Fruit fly (Drosophila melanogaster): ENCODE data around the gene P5cr.

Gene P5cr

DNA sequence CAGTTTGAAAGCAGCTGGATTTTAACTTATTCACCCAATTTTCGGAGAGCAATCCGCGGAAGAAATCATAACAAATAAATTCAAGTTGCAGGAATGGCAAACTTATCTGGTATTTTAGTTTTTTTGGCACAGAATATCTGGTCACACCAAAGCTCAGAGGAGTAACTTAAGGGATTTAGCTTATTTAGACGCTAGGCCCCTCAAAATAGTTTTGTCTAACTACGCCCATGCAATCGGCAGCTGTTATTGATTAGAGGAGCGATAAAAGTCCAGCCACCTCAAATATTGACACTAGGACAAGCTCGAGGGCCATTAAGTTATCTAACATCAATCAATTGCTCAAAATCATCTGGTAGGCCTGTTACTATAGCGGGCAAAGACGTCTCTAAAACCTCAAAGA is at the start of gene P5cr, which contains the start of gene GatA (continued):
- TF ChIP-seq D (optimal IDR thresholded peaks at IDR 0.05) = no peak
- no peak for TF ChIP-seq D (GFP tag; optimal IDR thresholded peaks at IDR 0.05)
- TF ChIP-seq shn (GFP tag; optimal IDR thresholded peaks at IDR 0.05) = peak; percentile 85
- TF ChIP-seq NC2α (GFP tag; optimal IDR thresholded peaks at IDR 0.05) = no peak
- no peak for TF ChIP-seq zf30C (GFP tag; optimal IDR thresholded peaks at IDR 0.05)
- peak; percentile 82 for TF ChIP-seq CG7987 (GFP tag; optimal IDR thresholded peaks at IDR 0.05)
- TF ChIP-seq BEAF-32 (GFP tag; optimal IDR thresholded peaks at IDR 0.05) = peak; percentile 6
- no peak for TF ChIP-seq Elba2 (GFP tag; optimal IDR thresholded peaks at IDR 0.05)
- peak; percentile 58 for TF ChIP-seq tap (tag; optimal IDR thresholded peaks at IDR 0.05)
- TF ChIP-seq CrebB (tag; optimal IDR thresholded peaks at IDR 0.05) = peak; percentile 80
- TF ChIP-seq CG15601 (tag; optimal IDR thresholded peaks at IDR 0.05) = peak; percentile 46
- peak; percentile 79 for TF ChIP-seq CG1603 (tag; optimal IDR thresholded peaks at IDR 0.05)
- no peak for TF ChIP-seq abd-A (tag; optimal IDR thresholded peaks at IDR 0.05)
- TF ChIP-seq CG4360 (GFP tag; IDR thresholded peaks at IDR 0.05) = no peak
- TF ChIP-seq TFAM (GFP tag; optimal IDR thresholded peaks at IDR 0.05) = no peak
- no peak for TF ChIP-seq pros (GFP tag; optimal IDR thresholded peaks at IDR 0.05)
- no peak for TF ChIP-seq CG17568 (GFP tag; optimal IDR thresholded peaks at IDR 0.05)
- TF ChIP-seq CG4707 (GFP tag; optimal IDR thresholded peaks at IDR 0.05) = peak; percentile 41
- peak; percentile 72 for TF ChIP-seq dm (GFP tag; optimal IDR thresholded peaks at IDR 0.05)
- TF ChIP-seq Atf3 (GFP tag; optimal IDR thresholded peaks at IDR 0.05) = peak; percentile 51
- TF ChIP-seq PHDP (tag; optimal IDR thresholded peaks at IDR 0.05) = peak; percentile 78
- TF ChIP-seq CG16779 (GFP tag; IDR thresholded peaks at IDR 0.05) = peak; percentile 93
- TF ChIP-seq ttk (GFP tag; IDR thresholded peaks at IDR 0.05) = peak; percentile 31; the same call in 1 of the 2 replicates
- peak; percentile 69 for TF ChIP-seq sr (GFP tag; IDR thresholded peaks at IDR 0.05)
- TF ChIP-seq HLH3B (GFP tag; IDR thresholded peaks at IDR 0.05) = peak; percentile 64
- peak; percentile 64 for TF ChIP-seq tup (GFP tag; optimal IDR thresholded peaks at IDR 0.05)
- TF ChIP-seq her (GFP tag; optimal IDR thresholded peaks at IDR 0.05) = peak; percentile 93
- peak; percentile 98 for TF ChIP-seq Med (GFP tag)
- TF ChIP-seq CG10431 (GFP tag; optimal IDR thresholded peaks at IDR 0.05) = peak; percentile 5
- TF ChIP-seq Dad (GFP tag; optimal IDR thresholded peaks at IDR 0.05) = peak; percentile 87
- TF ChIP-seq fd3F (GFP tag; optimal IDR thresholded peaks at IDR 0.05) = peak; percentile 77
- peak; percentile 51 to 69 for TF ChIP-seq bsh (GFP tag; optimal IDR thresholded peaks at IDR 0.05)
- peak; percentile 32 for TF ChIP-seq twi (tag; optimal IDR thresholded peaks at IDR 0.05)
- peak; percentile 98 for TF ChIP-seq Rfx (GFP tag; IDR thresholded peaks at IDR 0.05)
- TF ChIP-seq MESR4 (GFP tag; optimal IDR thresholded peaks at IDR 0.05) = peak; percentile 63
- peak; percentile 88 for TF ChIP-seq Meics (GFP tag; optimal IDR thresholded peaks at IDR 0.05)
- peak; percentile 91 for TF ChIP-seq pho (GFP tag; optimal IDR thresholded peaks at IDR 0.05)
- TF ChIP-seq slp2 (GFP tag; optimal IDR thresholded peaks at IDR 0.05) = peak; percentile 76
- no peak for TF ChIP-seq Spps (tag; optimal IDR thresholded peaks at IDR 0.05)
- TF ChIP-seq Pdp1 (GFP tag; optimal IDR thresholded peaks at IDR 0.05) = peak; percentile 85 to 86
- peak; percentile 72 for TF ChIP-seq CG1602 (GFP tag; optimal IDR thresholded peaks at IDR 0.05)
- no peak for TF ChIP-seq CG5180 (GFP tag; optimal IDR thresholded peaks at IDR 0.05)
- peak; percentile 54 for TF ChIP-seq CG12236 (GFP tag; optimal IDR thresholded peaks at IDR 0.05)
- no peak for TF ChIP-seq CG7963 (GFP tag; IDR thresholded peaks at IDR 0.05; ENCODE audit: partially characterized antibody)
- TF ChIP-seq CG6272 (GFP tag; IDR thresholded peaks at IDR 0.05) = peak; percentile 68; the same call in 1 of the 2 replicates
- peak; percentile 76 for TF ChIP-seq Ada2b (GFP tag; IDR thresholded peaks at IDR 0.05)
- TF ChIP-seq chm (GFP tag; IDR thresholded peaks at IDR 0.05) = peak; percentile 38; the same call in 1 of the 2 replicates
- TF ChIP-seq HmgZ (tag; optimal IDR thresholded peaks at IDR 0.05) = peak; percentile 94
- peak; percentile 68 for TF ChIP-seq en (GFP tag; optimal IDR thresholded peaks at IDR 0.05)
- TF ChIP-seq caup (GFP tag; optimal IDR thresholded peaks at IDR 0.05; ENCODE audit: severe bottlenecking) = peak; percentile 78
- peak; percentile 66 for TF ChIP-seq CG3163 (GFP tag; optimal IDR thresholded peaks at IDR 0.05)
